Worm (Caenorhabditis elegans) whole organism, L4/young adult: ENCODE results near the gene sri-34.

Experiments used
- dao-5 ChIP-seq: sonication (generic microtip); optimal IDR thresholded peaks from 2 replicates; lab custom pipeline; 2016; ENCODE audit warnings: missing genotype, missing genetic modification characterization, moderate library complexity, missing compliant biosample characterization
- him-1 ChIP-seq: sonication (generic microtip); optimal IDR thresholded peaks from 2 replicates; lab custom pipeline; 2016; ENCODE audit warnings: missing genotype, missing genetic modification reagents, missing genetic modification characterization, missing compliant biosample characterization

DNA sequence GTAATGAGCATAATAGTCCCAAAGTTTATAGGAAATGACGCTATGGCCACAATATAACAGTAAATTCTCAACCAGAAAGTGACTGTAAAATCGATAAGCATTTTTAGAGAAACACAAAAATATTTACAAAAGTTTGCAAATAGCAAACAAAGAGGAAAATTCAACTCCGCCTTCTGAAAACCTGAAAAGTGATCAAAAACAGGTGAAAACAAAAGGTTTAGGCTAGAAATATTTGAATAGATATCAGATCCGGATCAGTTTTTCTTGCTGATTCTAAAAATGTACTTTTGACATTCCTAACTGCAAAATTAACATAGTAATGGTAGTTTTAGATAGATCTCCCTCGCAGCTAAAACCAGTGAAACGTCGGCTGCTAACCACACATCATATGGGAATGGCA, 40.1 kb upstream of the sri-34 start, which contains the start of gene sri-51:
- TF ChIP-seq him-1 (tag; lab: Kevin White, UChicago) (no peak), dao-5 (tag; lab: Kevin White, UChicago) (no peak)
